Worm (Caenorhabditis elegans) whole organism, L3 larva: Measurements from ENCODE around the gene col-175.

Experiments
- ama-1 ChIP-seq: fragments of 150-350 bp; optimal IDR thresholded peaks from 2 replicates; lab custom pipeline; 2018
- elt-1 ChIP-seq: fragments of 150-350 bp; optimal IDR thresholded peaks from 2 replicates; lab custom pipeline; 2014; ENCODE audit warnings: missing biosample characterization, missing genetic modification characterization
- eor-1 ChIP-seq, 2 experiments: fragments of 150-350 bp; optimal IDR thresholded peaks; 2 replicates each; lab custom pipeline; 2014 to 2018; ENCODE audit warnings: missing biosample characterization in 2 of 2, missing genetic modification characterization in 2 of 2
- lin-15B ChIP-seq: fragments of 150-350 bp; optimal IDR thresholded peaks from 2 replicates; lab custom pipeline; 2014; ENCODE audit warnings: missing biosample characterization, missing genetic modification characterization
- nhr-237 ChIP-seq: fragments of 150-350 bp; optimal IDR thresholded peaks from 2 replicates; lab custom pipeline; 2014; ENCODE audit warnings: missing biosample characterization, missing genetic modification characterization
- nhr-77 ChIP-seq: fragments of 150-350 bp; optimal IDR thresholded peaks from 2 replicates; lab custom pipeline; 2014; ENCODE audit warnings: missing biosample characterization, missing genetic modification characterization
- pha-4 ChIP-seq: fragments of 150-350 bp; optimal IDR thresholded peaks from 2 replicates; lab custom pipeline; 2014; ENCODE audit warnings: missing biosample characterization, missing genetic modification reagents, missing genetic modification characterization
- sea-2 ChIP-seq: fragments of 150-350 bp; sonication (generic microtip); optimal IDR thresholded peaks from 4 replicates; lab custom pipeline; 2014; ENCODE audit warnings: missing biosample characterization, missing genetic modification reagents, missing genetic modification characterization
- snpc-4 ChIP-seq: fragments of 150-350 bp; optimal IDR thresholded peaks from 2 replicates; lab custom pipeline; 2014; ENCODE audit warnings: missing biosample characterization, missing genetic modification characterization
- zag-1 ChIP-seq: fragments of 150-350 bp; optimal IDR thresholded peaks from 2 replicates; lab custom pipeline; 2014; ENCODE audit warnings: missing biosample characterization, missing genetic modification characterization
- ztf-11 ChIP-seq: fragments of 150-350 bp; optimal IDR thresholded peaks from 2 replicates; lab custom pipeline; 2014; ENCODE audit warnings: missing biosample characterization, missing genetic modification characterization

DNA sequence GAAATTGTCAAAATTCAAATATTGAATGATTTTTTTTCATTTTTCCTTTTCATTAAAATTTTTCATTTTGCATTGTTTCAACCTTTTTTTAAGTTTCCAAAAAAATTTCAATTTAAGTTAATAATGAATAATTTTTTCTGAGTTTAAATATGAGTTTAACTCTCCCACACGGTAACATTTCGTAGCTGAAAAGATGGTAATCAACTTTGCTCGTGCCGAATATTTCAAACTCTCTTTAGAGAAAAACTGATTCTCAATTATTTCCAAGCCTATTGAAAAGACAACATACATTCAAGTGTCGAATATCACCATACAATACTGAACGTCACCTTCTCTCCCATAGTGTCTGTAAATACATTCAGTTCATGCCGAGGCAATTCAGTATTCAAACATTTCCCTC, 25.5 kb downstream of the col-175 start:
- no peak for TF ChIP-seq snpc-4 (tag; lab: Kevin White, UChicago)
- no peak for TF ChIP-seq nhr-77 (tag; lab: Kevin White, UChicago)
- no peak for TF ChIP-seq ama-1
- TF ChIP-seq nhr-237 (tag; lab: Kevin White, UChicago): no peak
- no peak for TF ChIP-seq elt-1 (tag; lab: Kevin White, UChicago)
- TF ChIP-seq pha-4: no peak
- TF ChIP-seq eor-1 (tag; optimal IDR thresholded peaks at IDR 0.05; lab: Kevin White, UChicago): no peak
- TF ChIP-seq lin-15B (tag; lab: Kevin White, UChicago): no peak
- TF ChIP-seq zag-1: no peak
- no peak for TF ChIP-seq ztf-11 (tag; lab: Kevin White, UChicago)
- no peak for TF ChIP-seq sea-2 (GFP tag; lab: Kevin White, UChicago)
